Fruit fly (Drosophila melanogaster) Kc167 (cell line): ENCODE results near the gene Ibf2.

ENCODE experiments used
- Myc ChIP-seq: fragments of >200 bp; optimal IDR thresholded peaks from 2 replicates; lab custom pipeline; 2017; ENCODE audit warnings: missing external identifiers
- Sin3A ChIP-seq: fragments of >200 bp; optimal IDR thresholded peaks from 2 replicates; lab custom pipeline; 2018; ENCODE audit warnings: missing external identifiers
- h ChIP-seq: fragments of >200 bp; optimal IDR thresholded peaks from 3 replicates; lab custom pipeline; 2018; ENCODE audit warnings: missing external identifiers
- insv ChIP-seq: fragments of >200 bp; optimal IDR thresholded peaks from 3 replicates; lab custom pipeline; 2018; ENCODE audit warnings: missing external identifiers
- psq ChIP-seq: fragments of >200 bp; optimal IDR thresholded peaks from 2 replicates; lab custom pipeline; 2017; ENCODE audit warnings: missing external identifiers
- ttk ChIP-seq: sonication (Bioruptor generic); optimal IDR thresholded peaks from 2 replicates; lab custom pipeline; 2017; ENCODE audit warnings: missing external identifiers

DNA sequence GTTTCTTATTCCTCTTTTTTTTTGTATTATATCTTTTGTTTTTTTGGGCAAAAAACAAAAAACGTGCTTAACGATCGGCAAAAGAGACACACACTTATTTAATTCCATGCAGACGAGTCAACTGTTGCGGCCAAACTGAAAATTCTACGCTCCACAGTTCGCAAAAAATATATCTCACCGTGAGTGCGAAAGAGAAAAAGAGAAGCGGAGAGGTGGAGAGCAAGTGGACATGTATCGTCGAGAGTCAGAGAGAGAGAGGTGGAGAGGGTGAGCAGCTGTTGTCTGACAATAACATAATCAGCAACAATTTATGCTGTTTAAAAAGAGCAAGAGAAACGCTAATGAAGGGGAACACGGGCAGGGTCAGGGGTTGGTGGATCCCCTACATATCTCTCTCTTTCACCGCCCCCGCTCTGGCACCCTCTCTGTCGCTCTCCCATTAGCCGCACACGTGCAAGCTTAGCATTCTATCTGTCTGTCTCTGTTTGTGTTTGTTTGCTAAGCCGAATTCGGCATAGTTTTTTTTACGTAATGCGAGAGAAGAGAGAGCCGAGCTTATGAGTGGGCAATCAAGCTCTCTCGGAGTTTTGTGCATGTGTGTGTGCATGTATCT, 31.5 kb downstream of the Ibf2 start:
- TF ChIP-seq psq (lab: Kevin White, UChicago) (no peak), h (no peak), Sin3A (no peak), ttk (no peak), insv (lab: Kevin White, UChicago) (no peak), Myc (no peak)
